Worm (Caenorhabditis elegans): ENCODE measurements around the gene panl-2.

DNA sequence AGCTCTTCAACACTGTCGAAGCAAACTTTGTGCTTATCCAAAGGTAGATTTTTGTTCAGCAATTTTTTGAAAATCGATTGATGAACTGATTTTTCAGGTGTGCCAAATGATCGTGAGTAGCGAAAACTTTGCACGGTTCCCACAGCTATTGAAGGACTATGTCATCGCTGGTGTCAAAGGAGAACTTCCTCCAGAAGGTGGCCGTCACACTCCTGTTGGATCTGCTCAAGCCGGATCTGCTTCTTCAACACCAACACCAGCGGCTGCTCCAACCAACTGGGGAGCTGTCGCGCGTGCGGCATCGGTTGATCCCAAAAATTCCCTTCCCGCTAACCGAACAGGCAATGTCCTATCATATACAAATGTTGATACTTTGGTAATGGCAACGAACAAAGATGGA, 14.6 kb downstream of the panl-2 start:
- no peak for TF ChIP-seq mls-2 (tag; optimal IDR thresholded peaks at IDR 0.05)
- TF ChIP-seq bed-3 (GFP tag; optimal IDR thresholded peaks at IDR 0.05), result no peak
- TF ChIP-seq sptf-1 (tag; optimal IDR thresholded peaks at IDR 0.05), result no peak
- no peak for TF ChIP-seq ceh-39 (tag; optimal IDR thresholded peaks at IDR 0.05)
- no peak for TF ChIP-seq flh-1 (GFP tag; optimal IDR thresholded peaks at IDR 0.05)
- TF ChIP-seq elt-1 (tag; optimal IDR thresholded peaks at IDR 0.05; ENCODE audit: borderline replicate concordance, insufficient read depth), result no peak
- no peak for TF ChIP-seq unc-62 (GFP tag; optimal IDR thresholded peaks at IDR 0.05)
- TF ChIP-seq snpc-4 (tag; optimal IDR thresholded peaks at IDR 0.05), result no peak
- TF ChIP-seq ztf-11 (tag; optimal IDR thresholded peaks at IDR 0.05), result no peak
- no peak for TF ChIP-seq nhr-28 (tag; optimal IDR thresholded peaks at IDR 0.05)
- TF ChIP-seq nhr-12 (tag; optimal IDR thresholded peaks at IDR 0.05), result no peak
- no peak for TF ChIP-seq nhr-76 (tag; optimal IDR thresholded peaks at IDR 0.05)
- no peak for TF ChIP-seq unc-120 (tag; optimal IDR thresholded peaks at IDR 0.05; ENCODE audit: poor library complexity, severe bottlenecking)
